Worm (Caenorhabditis elegans): Measurements from ENCODE around the gene elo-8.
A peak's percentile ranks its signal among the peaks of the same experiment; 100 is the strongest.
"Not testable (repeated sequence)": the region's sequence is repeated elsewhere in the genome, so short reads cannot be mapped to it uniquely, and the experiment has no call there.

The elo-8 gene

DNA sequence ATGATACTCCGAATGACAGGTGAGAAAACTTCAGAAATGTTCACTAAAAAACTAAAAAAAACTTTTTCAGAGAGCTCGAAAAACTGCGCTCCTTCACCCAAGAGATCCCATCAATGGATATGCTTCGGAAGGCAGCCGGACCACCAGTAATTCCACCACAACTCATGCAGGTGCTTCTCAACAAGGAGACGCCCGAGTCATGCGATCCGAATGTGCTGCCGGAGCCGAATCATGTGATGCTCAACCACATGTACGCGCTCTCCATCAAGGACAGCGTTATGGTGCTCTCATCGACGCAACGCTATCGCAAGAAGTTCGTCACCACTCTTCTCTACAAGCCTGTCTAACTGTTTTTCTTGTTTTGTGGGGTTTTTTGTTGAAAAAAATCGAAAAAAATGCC lies 5.9 kb upstream of the elo-8 start:
- TF ChIP-seq cog-1 (tag; optimal IDR thresholded peaks at IDR 0.05) (no peak), ref-1 (GFP tag; conservative IDR thresholded peaks at IDR 0.05) (no peak), tab-1 (GFP tag; IDR thresholded peaks at IDR 0.05) (no peak), T22C8.4 (GFP tag; IDR thresholded peaks at IDR 0.05) (no peak), med-1 (GFP tag; optimal IDR thresholded peaks at IDR 0.05; ENCODE audit: insufficient read depth) (no peak), klf-2 (GFP tag; conservative IDR thresholded peaks at IDR 0.05) (no peak), ztf-29 (GFP tag; IDR thresholded peaks at IDR 0.05) (no peak), flt-1 (GFP tag; IDR thresholded peaks at IDR 0.05) (no peak), ztf-23 (GFP tag; IDR thresholded peaks at IDR 0.05) (no peak)

DNA sequence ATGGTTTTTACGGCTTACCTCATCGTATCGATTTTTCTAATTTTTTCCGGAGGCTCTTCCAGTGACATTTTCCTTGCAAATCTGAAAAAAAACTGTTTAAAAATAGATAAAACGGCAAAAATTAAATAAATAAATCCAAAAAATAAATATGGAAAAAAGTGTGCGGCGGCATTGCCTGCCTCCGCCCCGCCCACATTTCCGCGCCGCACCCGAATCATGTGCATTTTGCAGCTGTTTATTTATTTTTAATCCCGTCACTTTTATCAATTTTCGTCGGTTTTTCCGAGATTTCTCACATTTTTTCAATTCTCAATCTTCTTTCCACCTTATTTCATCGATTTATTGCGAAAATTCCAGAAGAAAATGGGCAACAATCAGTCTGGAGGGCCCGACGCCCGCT lies 4.9 kb upstream of the elo-8 start, which contains the start of the genes Y47D3A.14 and aakb-2:
Y47D3A.14 (minus strand) TSS at position 81 of the 400 bp plus-strand sequence.
aakb-2 (plus strand) TSS at position 356 of the 400 bp plus-strand sequence.
- no peak for TF ChIP-seq klf-2 (GFP tag; conservative IDR thresholded peaks at IDR 0.05)
- TF ChIP-seq ref-1 (GFP tag; conservative IDR thresholded peaks at IDR 0.05): no peak
- TF ChIP-seq flt-1 (GFP tag; IDR thresholded peaks at IDR 0.05): peak; percentile 59; the same call in 1 of the 2 replicates
- peak; percentile 58 for TF ChIP-seq med-1 (GFP tag; optimal IDR thresholded peaks at IDR 0.05; ENCODE audit: insufficient read depth)
- peak; percentile 74 for TF ChIP-seq ztf-23 (GFP tag; IDR thresholded peaks at IDR 0.05)
- TF ChIP-seq tab-1 (GFP tag; IDR thresholded peaks at IDR 0.05): no peak

DNA sequence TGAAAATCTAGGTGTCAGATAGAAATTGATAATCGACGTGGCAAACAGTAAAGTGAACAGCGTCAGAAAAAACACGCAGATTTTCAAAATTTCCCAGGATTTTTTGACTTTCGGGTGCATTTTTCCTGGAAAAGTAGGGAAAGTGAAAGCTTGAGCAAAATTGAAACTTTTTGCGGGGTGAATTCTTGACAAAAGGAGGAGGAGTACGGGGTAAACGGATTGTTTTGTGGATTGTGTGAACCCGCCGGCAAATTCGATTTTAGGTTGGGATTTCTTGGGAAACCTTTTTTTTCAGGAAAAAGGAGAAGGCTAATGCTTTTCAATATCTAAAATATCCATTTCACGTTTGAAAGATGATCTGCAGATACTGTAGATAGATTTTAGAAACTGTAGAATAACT lies 2.9 kb upstream of the elo-8 start, which contains the start of gene Y47D3A.34:
Y47D3A.34 (minus strand) TSS at position 120 of the 400 bp plus-strand sequence.
- no peak for TF ChIP-seq klf-2 (GFP tag; conservative IDR thresholded peaks at IDR 0.05)
- no peak for TF ChIP-seq med-1 (GFP tag; optimal IDR thresholded peaks at IDR 0.05; ENCODE audit: insufficient read depth)
- no peak for TF ChIP-seq ztf-29 (GFP tag; IDR thresholded peaks at IDR 0.05)
- TF ChIP-seq ref-1 (GFP tag; conservative IDR thresholded peaks at IDR 0.05): no peak
- TF ChIP-seq T22C8.4 (GFP tag; IDR thresholded peaks at IDR 0.05): no peak
- TF ChIP-seq tab-1 (GFP tag; IDR thresholded peaks at IDR 0.05): no peak
- TF ChIP-seq flt-1 (GFP tag; IDR thresholded peaks at IDR 0.05): no peak
- TF ChIP-seq ztf-23 (GFP tag; IDR thresholded peaks at IDR 0.05): no peak
- TF ChIP-seq cog-1 (tag; optimal IDR thresholded peaks at IDR 0.05): no peak

DNA sequence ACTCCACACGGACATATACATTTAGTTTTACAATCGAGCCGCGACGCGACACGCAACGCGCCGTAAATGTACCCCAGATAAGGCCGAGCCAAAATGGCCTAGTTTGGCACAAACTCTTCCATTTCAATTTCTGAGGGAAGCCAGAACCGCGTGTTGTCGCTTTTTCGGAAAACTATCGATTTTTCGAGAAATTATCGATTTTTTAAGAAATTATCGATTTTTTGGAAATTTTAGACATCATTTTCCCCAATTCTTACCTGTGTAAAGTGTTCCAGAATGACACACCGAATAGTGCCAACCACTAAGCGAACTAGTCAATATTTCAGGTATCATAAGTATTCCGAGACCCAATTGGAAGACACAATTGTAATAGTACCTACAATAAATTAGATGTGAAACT lies 461 bp downstream of the elo-8 start:
- TF ChIP-seq T22C8.4 (GFP tag; IDR thresholded peaks at IDR 0.05) (peak; percentile 76), med-1 (GFP tag; optimal IDR thresholded peaks at IDR 0.05; ENCODE audit: insufficient read depth) (no peak), ref-1 (GFP tag; conservative IDR thresholded peaks at IDR 0.05) (no peak), cog-1 (tag; optimal IDR thresholded peaks at IDR 0.05) (no peak), flt-1 (GFP tag; IDR thresholded peaks at IDR 0.05) (no peak), ztf-23 (GFP tag; IDR thresholded peaks at IDR 0.05) (no peak)

DNA sequence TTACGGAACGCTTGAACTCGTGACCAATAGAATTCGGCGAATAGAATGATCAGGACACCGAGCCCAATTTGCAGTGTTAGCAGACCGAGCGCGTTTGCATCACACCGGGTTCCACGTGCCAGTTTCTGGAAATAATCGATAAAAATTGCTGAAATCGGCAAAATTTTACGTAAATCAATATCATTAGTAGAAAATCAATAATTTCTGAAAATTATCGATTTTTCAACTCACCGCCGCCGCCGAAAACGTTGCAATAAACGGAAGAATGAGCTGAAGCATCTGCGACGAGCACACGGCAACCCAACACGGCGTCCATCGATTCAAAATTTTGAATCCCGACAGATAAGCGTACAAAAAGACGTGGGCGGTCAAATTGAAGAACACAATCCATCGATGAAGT lies 1.3 kb downstream of the elo-8 start:
- TF ChIP-seq ztf-23 (GFP tag; IDR thresholded peaks at IDR 0.05) (no peak), cog-1 (tag; optimal IDR thresholded peaks at IDR 0.05) (no peak), ref-1 (GFP tag; conservative IDR thresholded peaks at IDR 0.05) (no peak), tab-1 (GFP tag; IDR thresholded peaks at IDR 0.05) (no peak), T22C8.4 (GFP tag; IDR thresholded peaks at IDR 0.05) (peak; percentile 62), ztf-29 (GFP tag; IDR thresholded peaks at IDR 0.05) (no peak)

DNA sequence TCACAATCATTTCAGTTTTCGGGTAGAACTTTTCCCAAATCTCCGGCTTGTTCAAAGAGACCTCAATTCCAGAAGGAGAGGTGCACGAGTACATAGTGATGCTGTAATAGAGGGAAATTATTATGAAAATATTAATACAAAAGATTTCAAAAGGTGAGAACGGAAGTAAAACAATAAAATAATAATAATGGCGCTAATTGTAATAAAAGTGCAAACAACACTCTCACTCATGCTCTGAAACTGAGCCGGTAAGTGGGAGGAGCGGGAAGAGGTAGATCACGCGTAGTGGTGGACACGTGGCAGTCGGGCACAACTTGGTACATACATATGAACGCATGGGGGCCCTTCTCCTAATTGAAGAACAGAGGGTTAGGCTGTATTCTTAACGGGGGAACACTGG lies 4.8 kb downstream of the elo-8 start, which contains the start of gene tbx-37:
tbx-37 (minus strand) TSS at position 101 of the 400 bp plus-strand sequence.
- TF ChIP-seq flt-1 (GFP tag; IDR thresholded peaks at IDR 0.05): no peak
- TF ChIP-seq T22C8.4 (GFP tag; IDR thresholded peaks at IDR 0.05): no peak
- TF ChIP-seq cog-1 (tag; optimal IDR thresholded peaks at IDR 0.05): no peak
- no peak for TF ChIP-seq klf-2 (GFP tag; conservative IDR thresholded peaks at IDR 0.05)
- TF ChIP-seq ref-1 (GFP tag; conservative IDR thresholded peaks at IDR 0.05): no peak
- TF ChIP-seq tab-1 (GFP tag; IDR thresholded peaks at IDR 0.05): no peak
- TF ChIP-seq ztf-29 (GFP tag; IDR thresholded peaks at IDR 0.05): no peak
- no peak for TF ChIP-seq med-1 (GFP tag; optimal IDR thresholded peaks at IDR 0.05; ENCODE audit: insufficient read depth)
- no peak for TF ChIP-seq ztf-23 (GFP tag; IDR thresholded peaks at IDR 0.05)

DNA sequence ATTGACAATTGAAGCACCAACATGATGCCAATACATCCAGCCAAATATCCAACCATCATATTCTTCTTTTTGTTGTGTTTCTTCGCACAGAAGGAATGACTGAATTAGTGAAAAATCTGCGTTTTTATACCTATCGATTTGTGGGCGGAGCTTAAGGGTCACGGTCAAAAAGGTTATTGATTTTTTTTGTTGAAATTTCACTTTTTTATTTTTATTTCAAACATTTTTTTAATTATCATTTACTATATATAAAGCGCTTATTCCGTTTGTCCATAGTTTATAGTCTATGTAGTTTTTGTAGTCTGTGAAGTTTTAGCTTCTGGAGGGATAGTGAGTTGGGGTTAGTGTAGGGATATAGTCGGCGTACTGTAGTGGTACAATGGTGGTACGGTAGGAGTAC lies 7.9 kb downstream of the elo-8 start, which contains the start of gene Y47D3A.13:
Y47D3A.13 (minus strand) TSS at position 101 of the 400 bp plus-strand sequence.
- TF ChIP-seq ztf-23 (GFP tag; IDR thresholded peaks at IDR 0.05); tab-1 (GFP tag; IDR thresholded peaks at IDR 0.05); klf-2 (GFP tag; conservative IDR thresholded peaks at IDR 0.05): not testable (repeated sequence)

DNA sequence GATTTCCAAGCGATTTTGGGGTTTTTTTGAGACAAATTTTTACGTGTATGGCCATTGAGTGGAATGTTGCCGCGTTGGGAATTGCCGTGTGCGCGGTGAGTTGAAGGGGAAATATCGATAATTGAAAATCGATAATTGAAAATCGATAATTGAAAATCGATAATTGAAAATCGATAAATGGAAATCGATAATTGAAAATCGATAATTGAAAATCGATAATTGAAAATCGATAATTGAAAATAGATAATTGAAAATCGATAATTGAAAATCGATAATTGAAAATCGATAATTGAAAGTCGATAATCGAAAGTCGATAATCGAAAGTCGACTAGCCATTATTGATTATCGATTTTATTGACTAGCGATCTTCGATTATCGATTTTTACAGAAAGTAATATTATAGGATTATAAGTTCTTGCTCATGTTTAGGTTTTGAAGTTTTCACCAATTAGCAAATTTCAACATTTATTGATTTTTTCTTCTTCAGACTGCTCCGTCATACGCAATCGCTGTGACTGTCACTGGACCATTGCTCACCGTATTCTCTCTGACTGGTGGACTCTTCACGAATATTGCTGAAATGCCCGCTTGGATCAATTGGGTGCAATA lies 10.2 kb downstream of the elo-8 start:
- peak; percentile 94 for TF ChIP-seq T22C8.4 (GFP tag; IDR thresholded peaks at IDR 0.05)
- TF ChIP-seq klf-2 (GFP tag; conservative IDR thresholded peaks at IDR 0.05): no peak

DNA sequence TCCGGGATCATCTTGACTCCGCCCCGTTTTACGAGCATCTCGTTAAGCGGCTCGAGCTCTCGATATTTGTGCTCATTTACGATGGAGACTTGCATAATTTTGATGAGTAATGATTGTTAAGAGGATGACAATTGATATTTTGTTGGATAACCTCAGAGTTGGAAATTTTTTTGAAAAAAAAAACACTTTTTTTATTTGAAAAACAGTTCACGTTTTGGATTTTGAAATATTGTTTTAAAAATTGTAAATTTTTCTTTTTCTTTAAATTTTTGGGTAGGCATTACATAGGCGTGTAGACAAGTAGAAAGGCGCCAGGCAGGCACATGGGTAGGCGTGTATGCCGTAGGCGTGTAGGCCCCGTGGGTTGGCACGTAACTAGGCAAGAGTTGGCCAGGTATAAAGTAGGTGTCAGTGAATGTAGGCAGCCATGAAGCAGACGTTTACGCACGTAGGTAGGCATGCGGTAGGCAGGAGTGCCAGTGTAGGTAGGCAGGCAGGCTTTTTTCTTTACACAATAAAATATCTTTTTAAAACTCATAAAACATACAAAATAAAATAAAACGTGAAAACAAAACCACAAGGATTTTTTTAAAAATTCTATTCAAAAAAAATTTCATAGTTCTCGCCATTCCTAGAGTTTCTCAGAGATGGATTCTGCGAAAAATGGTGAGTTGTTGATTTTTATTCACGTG lies 13.6 kb downstream of the elo-8 start, which contains the start of the genes tbx-34 and wht-8:
tbx-34 (minus strand) TSS at position 101 of the 692 bp plus-strand sequence.
wht-8 (plus strand) TSS at position 642 of the 692 bp plus-strand sequence.
- TF ChIP-seq cog-1 (tag; optimal IDR thresholded peaks at IDR 0.05) (no peak), med-1 (GFP tag; optimal IDR thresholded peaks at IDR 0.05; ENCODE audit: insufficient read depth) (no peak), tab-1 (GFP tag; IDR thresholded peaks at IDR 0.05) (no peak), flt-1 (GFP tag; IDR thresholded peaks at IDR 0.05) (no peak), ztf-29 (GFP tag; IDR thresholded peaks at IDR 0.05) (no peak), T22C8.4 (GFP tag; IDR thresholded peaks at IDR 0.05) (no peak), klf-2 (GFP tag; conservative IDR thresholded peaks at IDR 0.05) (no peak), ref-1 (GFP tag; conservative IDR thresholded peaks at IDR 0.05) (no peak), ztf-23 (GFP tag; IDR thresholded peaks at IDR 0.05) (no peak)

DNA sequence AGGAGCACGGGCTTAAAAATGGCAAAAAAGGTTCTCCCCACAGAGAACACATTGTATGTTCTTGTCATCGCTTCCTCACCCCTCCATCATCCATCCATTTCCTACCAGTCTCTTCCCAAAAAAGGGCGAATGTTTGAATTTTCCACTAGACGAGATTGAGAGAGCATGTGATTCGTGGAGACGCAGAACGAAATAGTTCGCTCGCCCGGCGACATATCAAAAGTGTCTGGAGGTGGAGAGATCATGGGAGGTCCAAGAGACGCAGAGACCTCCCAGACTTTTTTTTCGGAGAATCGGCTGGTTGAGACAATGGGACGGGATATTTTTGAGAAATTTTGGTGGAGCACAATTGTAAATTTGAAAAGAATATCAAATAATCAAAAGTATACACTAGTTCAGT lies 23.5 kb downstream of the elo-8 start:
- TF ChIP-seq tab-1 (GFP tag; IDR thresholded peaks at IDR 0.05) (no peak), med-1 (GFP tag; optimal IDR thresholded peaks at IDR 0.05; ENCODE audit: insufficient read depth) (no peak), T22C8.4 (GFP tag; IDR thresholded peaks at IDR 0.05) (no peak), cog-1 (tag; optimal IDR thresholded peaks at IDR 0.05) (no peak), ztf-23 (GFP tag; IDR thresholded peaks at IDR 0.05) (no peak)
